Worm (Caenorhabditis elegans) whole organism, mixed stage, embryonic: ENCODE data around the gene Y42A5A.5.

Experiments used
- mep-1 ChIP-seq: fragments of 150-350 bp; optimal IDR thresholded peaks from 2 replicates; lab custom pipeline; 2017; ENCODE audit warnings: missing biosample characterization, missing genetic modification reagents, missing genetic modification characterization, inconsistent platforms
- nhr-12 ChIP-seq: fragments of 150-350 bp; optimal IDR thresholded peaks from 2 replicates; lab custom pipeline; 2014; ENCODE audit warnings: missing biosample characterization, missing genetic modification characterization
- pha-4 ChIP-seq: fragments of 150-350 bp; optimal IDR thresholded peaks from 2 replicates; lab custom pipeline; 2018; ENCODE audit warnings: missing biosample characterization, missing genetic modification reagents, missing genetic modification characterization
- snpc-4 ChIP-seq: fragments of 150-350 bp; optimal IDR thresholded peaks from 2 replicates; lab custom pipeline; 2014; ENCODE audit warnings: missing biosample characterization, missing genetic modification characterization
- zip-8 ChIP-seq: fragments of 150-350 bp; optimal IDR thresholded peaks from 2 replicates; lab custom pipeline; 2014; ENCODE audit warnings: missing biosample characterization, missing genetic modification characterization

DNA sequence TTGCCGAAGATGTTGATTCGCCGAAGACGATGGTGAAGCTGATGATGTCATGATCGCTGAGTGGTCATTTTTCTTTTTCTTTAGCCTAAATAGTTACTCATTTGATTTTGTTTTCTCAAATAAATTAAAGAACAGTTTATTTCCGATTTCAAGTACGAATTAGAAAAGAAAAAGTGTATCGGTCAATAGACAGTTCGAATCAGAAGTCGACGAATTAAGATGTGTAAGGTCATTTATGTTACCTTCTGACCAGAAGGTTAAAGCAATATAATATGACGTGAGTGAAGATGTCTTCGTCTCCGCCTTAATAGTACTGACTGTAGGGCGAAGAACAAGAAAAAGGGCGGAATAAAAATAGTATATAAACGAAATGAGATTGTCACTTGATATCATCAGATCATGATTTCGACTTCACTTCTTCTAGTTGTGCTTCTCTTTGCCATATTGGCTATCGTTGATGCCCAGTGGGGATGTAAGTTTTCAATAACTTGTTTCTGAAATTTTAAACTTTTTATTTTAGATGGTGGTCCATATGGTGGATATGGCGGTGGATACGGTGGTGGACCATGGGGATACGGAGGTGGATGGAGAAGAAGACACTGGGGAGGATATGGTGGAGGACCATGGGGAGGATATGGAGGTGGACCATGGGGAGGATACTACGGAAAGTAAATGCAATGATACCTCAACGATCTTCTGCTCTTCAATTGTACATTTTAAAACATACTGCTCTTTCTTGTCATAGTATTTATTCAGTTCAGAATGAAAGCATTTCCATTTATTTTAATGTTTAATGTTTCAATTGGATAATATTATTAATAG is 37.6 kb upstream of the Y42A5A.5 start, which contains the start of the genes T19C4.24 and nlp-33:
- TF ChIP-seq nhr-12 (tag; lab: Kevin White, UChicago) = no peak
- TF ChIP-seq mep-1 = no peak
- TF ChIP-seq snpc-4 = no peak
- TF ChIP-seq pha-4 = no peak
- TF ChIP-seq zip-8 = no peak
